Worm (Caenorhabditis elegans): ENCODE measurements around the gene C28C12.12.

Gene C28C12.12

ce11 chrIV:8514546-8514945 is 18.4 kb upstream of the C28C12.12 start:
- TF ChIP-seq med-1 (GFP tag; optimal IDR thresholded peaks at IDR 0.05; ENCODE audit: insufficient read depth) (no peak), ztf-23 (GFP tag; IDR thresholded peaks at IDR 0.05) (no peak), ref-1 (GFP tag; conservative IDR thresholded peaks at IDR 0.05) (no peak), klf-2 (GFP tag; conservative IDR thresholded peaks at IDR 0.05) (no peak), T22C8.4 (GFP tag; IDR thresholded peaks at IDR 0.05) (no peak)

ce11 chrIV:8513619-8514018 is 17.5 kb upstream of the C28C12.12 start, which contains the start of gene cks-1:
Gene cks-1, plus strand, starts transcription at chrIV:8513919.
- TF ChIP-seq klf-2 (GFP tag; conservative IDR thresholded peaks at IDR 0.05) (no peak), tab-1 (GFP tag; IDR thresholded peaks at IDR 0.05) (no peak), med-1 (GFP tag; optimal IDR thresholded peaks at IDR 0.05; ENCODE audit: insufficient read depth) (no peak), cog-1 (tag; optimal IDR thresholded peaks at IDR 0.05) (no peak), flt-1 (GFP tag; IDR thresholded peaks at IDR 0.05) (no peak), ref-1 (GFP tag; conservative IDR thresholded peaks at IDR 0.05) (no peak), ztf-23 (GFP tag; IDR thresholded peaks at IDR 0.05) (no peak), ztf-29 (GFP tag; IDR thresholded peaks at IDR 0.05) (no peak), T22C8.4 (GFP tag; IDR thresholded peaks at IDR 0.05) (no peak)

DNA sequence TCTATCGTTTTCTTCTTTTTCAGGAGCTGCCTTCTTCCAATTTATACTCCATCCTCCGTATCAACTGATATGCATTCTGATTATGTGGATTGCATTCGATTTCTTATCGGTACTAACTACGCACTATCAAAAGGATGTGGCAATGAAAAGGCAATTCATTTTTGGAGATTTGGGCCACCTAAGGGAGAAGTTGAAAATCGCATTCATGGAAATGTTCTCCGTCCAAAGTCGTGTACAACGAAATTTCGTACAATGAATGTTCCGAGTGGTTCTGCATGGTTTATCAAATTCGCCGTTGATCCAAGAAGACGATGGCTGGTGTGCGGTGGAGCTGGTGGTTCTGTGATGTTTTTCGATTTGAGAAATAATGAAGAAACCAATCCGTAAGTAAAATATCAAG is 16.5 kb upstream of the C28C12.12 start, which contains the start of gene C09G4.4:
Gene C09G4.4 (plus strand): TSS at position 301 of the 400 bp plus-strand sequence.
- TF ChIP-seq cog-1 (tag; optimal IDR thresholded peaks at IDR 0.05) (no peak), ztf-29 (GFP tag; IDR thresholded peaks at IDR 0.05) (no peak), flt-1 (GFP tag; IDR thresholded peaks at IDR 0.05) (no peak), klf-2 (GFP tag; conservative IDR thresholded peaks at IDR 0.05) (no peak)

ce11 chrIV:8511056-8511455 is 14.9 kb upstream of the C28C12.12 start, which contains the start of gene mes-6:
Gene mes-6, plus strand, starts transcription at chrIV:8511284.
- TF ChIP-seq flt-1 (GFP tag; IDR thresholded peaks at IDR 0.05) (no peak), ref-1 (GFP tag; conservative IDR thresholded peaks at IDR 0.05) (no peak), tab-1 (GFP tag; IDR thresholded peaks at IDR 0.05) (no peak), ztf-29 (GFP tag; IDR thresholded peaks at IDR 0.05) (no peak), cog-1 (tag; optimal IDR thresholded peaks at IDR 0.05) (no peak), klf-2 (GFP tag; conservative IDR thresholded peaks at IDR 0.05) (no peak), T22C8.4 (GFP tag; IDR thresholded peaks at IDR 0.05) (no peak), ztf-23 (GFP tag; IDR thresholded peaks at IDR 0.05) (no peak), med-1 (GFP tag; optimal IDR thresholded peaks at IDR 0.05; ENCODE audit: insufficient read depth) (no peak)

ce11 chrIV:8510534-8510933 is 14.4 kb upstream of the C28C12.12 start, which contains the start of gene tag-77:
Gene tag-77, minus strand, starts transcription at chrIV:8510548.
- no peak for TF ChIP-seq ztf-23 (GFP tag; IDR thresholded peaks at IDR 0.05)
- no peak for TF ChIP-seq tab-1 (GFP tag; IDR thresholded peaks at IDR 0.05)
- no peak for TF ChIP-seq klf-2 (GFP tag; conservative IDR thresholded peaks at IDR 0.05)
- TF ChIP-seq ztf-29 (GFP tag; IDR thresholded peaks at IDR 0.05): no peak
- no peak for TF ChIP-seq ref-1 (GFP tag; conservative IDR thresholded peaks at IDR 0.05)
- no peak for TF ChIP-seq med-1 (GFP tag; optimal IDR thresholded peaks at IDR 0.05; ENCODE audit: insufficient read depth)
- TF ChIP-seq T22C8.4 (GFP tag; IDR thresholded peaks at IDR 0.05): no peak
- no peak for TF ChIP-seq cog-1 (tag; optimal IDR thresholded peaks at IDR 0.05)
- no peak for TF ChIP-seq flt-1 (GFP tag; IDR thresholded peaks at IDR 0.05)

DNA sequence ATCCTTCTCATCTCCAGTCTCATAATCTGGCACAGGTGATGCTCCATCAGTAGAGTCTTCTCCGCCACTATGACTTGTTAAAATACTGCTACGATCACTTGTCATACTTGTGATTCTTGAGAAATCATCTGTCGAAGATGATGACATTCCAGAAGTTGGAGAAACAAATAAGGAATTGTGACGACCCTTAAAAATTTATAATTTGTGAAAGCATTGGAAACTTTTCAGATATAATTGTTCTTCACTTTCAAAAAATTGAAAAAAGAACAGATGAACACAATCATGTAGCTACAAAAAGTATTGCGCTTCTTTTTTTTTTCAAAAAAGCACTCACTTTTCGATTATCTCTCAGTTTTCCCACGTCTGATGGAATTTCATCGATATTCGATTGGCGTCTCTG is 9.9 kb upstream of the C28C12.12 start:
- TF ChIP-seq flt-1 (GFP tag; IDR thresholded peaks at IDR 0.05): no peak
- no peak for TF ChIP-seq ztf-23 (GFP tag; IDR thresholded peaks at IDR 0.05)
- no peak for TF ChIP-seq ztf-29 (GFP tag; IDR thresholded peaks at IDR 0.05)
- TF ChIP-seq med-1 (GFP tag; optimal IDR thresholded peaks at IDR 0.05; ENCODE audit: insufficient read depth): no peak

- TF ChIP-seq cog-1 (tag; optimal IDR thresholded peaks at IDR 0.05) (no peak), ztf-23 (GFP tag; IDR thresholded peaks at IDR 0.05) (no peak)
Observed at ce11 chrIV:8501382-8501781, 5.2 kb upstream of the C28C12.12 start, which contains the start of gene C28C12.1. Gene C28C12.1, plus strand, starts transcription at chrIV:8501682.

- TF ChIP-seq cog-1 (tag; optimal IDR thresholded peaks at IDR 0.05) (no peak), klf-2 (GFP tag; conservative IDR thresholded peaks at IDR 0.05) (no peak), flt-1 (GFP tag; IDR thresholded peaks at IDR 0.05) (no peak), ztf-23 (GFP tag; IDR thresholded peaks at IDR 0.05) (no peak)
Observed at ce11 chrIV:8499956-8500355, 3.8 kb upstream of the C28C12.12 start.

- TF ChIP-seq cog-1 (tag; optimal IDR thresholded peaks at IDR 0.05): no peak
- TF ChIP-seq T22C8.4 (GFP tag; IDR thresholded peaks at IDR 0.05): no peak
- no peak for TF ChIP-seq ztf-23 (GFP tag; IDR thresholded peaks at IDR 0.05)
- no peak for TF ChIP-seq klf-2 (GFP tag; conservative IDR thresholded peaks at IDR 0.05)
- TF ChIP-seq med-1 (GFP tag; optimal IDR thresholded peaks at IDR 0.05; ENCODE audit: insufficient read depth): no peak
- TF ChIP-seq flt-1 (GFP tag; IDR thresholded peaks at IDR 0.05): no peak
- no peak for TF ChIP-seq tab-1 (GFP tag; IDR thresholded peaks at IDR 0.05)
- TF ChIP-seq ref-1 (GFP tag; conservative IDR thresholded peaks at IDR 0.05): no peak
- no peak for TF ChIP-seq ztf-29 (GFP tag; IDR thresholded peaks at IDR 0.05)
Observed at ce11 chrIV:8498773-8499360, 2.7 kb upstream of the C28C12.12 start, which contains the start of the genes acdh-13 and mesp-1. Gene acdh-13, minus strand, starts transcription at chrIV:8498823. Gene mesp-1, plus strand, starts transcription at chrIV:8499310.

ce11 chrIV:8492242-8492641 is 3.9 kb downstream of the C28C12.12 start, which contains the start of gene sru-7:
Gene sru-7, plus strand, starts transcription at chrIV:8492542.
- no peak for TF ChIP-seq flt-1 (GFP tag; IDR thresholded peaks at IDR 0.05)
- no peak for TF ChIP-seq ztf-29 (GFP tag; IDR thresholded peaks at IDR 0.05)
- no peak for TF ChIP-seq klf-2 (GFP tag; conservative IDR thresholded peaks at IDR 0.05)
- no peak for TF ChIP-seq ztf-23 (GFP tag; IDR thresholded peaks at IDR 0.05)
- no peak for TF ChIP-seq ref-1 (GFP tag; conservative IDR thresholded peaks at IDR 0.05)
- no peak for TF ChIP-seq med-1 (GFP tag; optimal IDR thresholded peaks at IDR 0.05; ENCODE audit: insufficient read depth)
- no peak for TF ChIP-seq cog-1 (tag; optimal IDR thresholded peaks at IDR 0.05)
- TF ChIP-seq tab-1 (GFP tag; IDR thresholded peaks at IDR 0.05): no peak
- TF ChIP-seq T22C8.4 (GFP tag; IDR thresholded peaks at IDR 0.05): no peak
